In the genomic region with DNA sequence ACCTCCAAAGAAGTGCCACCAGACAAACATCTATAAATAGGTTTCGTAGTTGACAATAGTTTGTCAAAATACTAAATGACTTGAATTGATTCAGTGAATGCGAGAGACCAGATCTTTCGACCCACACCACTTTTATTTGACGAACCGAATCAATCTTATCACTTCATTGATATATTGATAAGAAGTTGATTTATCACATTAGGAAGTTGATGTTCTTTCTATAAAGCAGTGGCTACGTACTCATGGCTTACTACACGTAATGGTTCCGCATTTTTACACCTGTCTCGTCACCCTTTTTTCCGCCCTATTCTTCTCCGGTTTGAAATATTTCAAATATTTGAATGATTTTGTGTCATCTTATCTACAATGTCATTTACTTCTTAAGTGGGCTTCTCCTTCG, we compare ENCODE assay signal across 6 worm cellular contexts.
TF ChIP-seq lines count a peak whose summit lies in the region.

No protein-coding gene starts in this region.

TF ChIP-seq in whole organism, L1 larva, 84 proteins besides CTCF, POLR2A, EP300 and RAD21:
- TF ChIP-seq elt-3 (tag; optimal IDR thresholded peaks at IDR 0.05; lab: Kevin White, UChicago): peak in 1 of 6 experiments; percentile 11
- peak; percentile 50 for TF ChIP-seq elt-2 (tag; optimal IDR thresholded peaks at IDR 0.05; lab: Kevin White, UChicago)
- no peak for TF ChIP-seq mef-2 (tag; optimal IDR thresholded peaks at IDR 0.05; lab: Kevin White, UChicago)
- no peak for TF ChIP-seq unc-86 (tag; optimal IDR thresholded peaks at IDR 0.05; lab: Kevin White, UChicago)
TF ChIP-seq in whole organism, L1 larva: peak in this region for 2.

TF ChIP-seq in whole organism, L2 larva, 48 proteins besides CTCF, POLR2A, EP300 and RAD21:
- TF ChIP-seq fos-1 (tag; optimal IDR thresholded peaks at IDR 0.05; lab: Kevin White, UChicago) (peak; percentile 62), sma-3 (GFP tag; optimal IDR thresholded peaks at IDR 0.05; lab: Kevin White, UChicago) (peak; percentile 18), nhr-10 (tag; optimal IDR thresholded peaks at IDR 0.05; lab: Kevin White, UChicago) (no peak)

TF ChIP-seq in whole organism, L3 larva, 47 proteins besides CTCF, POLR2A, EP300 and RAD21 (continues in another document):
- no peak for TF ChIP-seq tbx-2 (tag; optimal IDR thresholded peaks at IDR 0.05; lab: Kevin White, UChicago)
- no peak for TF ChIP-seq pha-4 (tag; optimal IDR thresholded peaks at IDR 0.05; lab: Kevin White, UChicago)
- no peak for TF ChIP-seq ama-1 (optimal IDR thresholded peaks at IDR 0.05; lab: Kevin White, UChicago)
- no peak for TF ChIP-seq ceh-82 (tag; optimal IDR thresholded peaks at IDR 0.05; lab: Kevin White, UChicago)
- no peak for TF ChIP-seq ceh-16 (tag; optimal IDR thresholded peaks at IDR 0.05; lab: Kevin White, UChicago)
- no peak for TF ChIP-seq nhr-43 (tag; optimal IDR thresholded peaks at IDR 0.05; lab: Kevin White, UChicago; ENCODE audit: poor library complexity, severe bottlenecking)
- no peak for TF ChIP-seq elt-3 (tag; optimal IDR thresholded peaks at IDR 0.05; lab: Kevin White, UChicago)
- no peak for TF ChIP-seq mdl-1 (tag; optimal IDR thresholded peaks at IDR 0.05; lab: Kevin White, UChicago)
- no peak for TF ChIP-seq nfya-1 (tag; optimal IDR thresholded peaks at IDR 0.05; lab: Kevin White, UChicago; ENCODE audit: insufficient read depth)
- TF ChIP-seq snpc-4 (tag; optimal IDR thresholded peaks at IDR 0.05; lab: Kevin White, UChicago): no peak
- TF ChIP-seq lsy-12 (tag; optimal IDR thresholded peaks at IDR 0.05; lab: Kevin White, UChicago): no peak
- TF ChIP-seq pqm-1 (tag; optimal IDR thresholded peaks at IDR 0.05; lab: Kevin White, UChicago): peak; percentile 32
- no peak for TF ChIP-seq R02D3.7 (tag; optimal IDR thresholded peaks at IDR 0.05; lab: Kevin White, UChicago)
- TF ChIP-seq unc-62 (GFP tag; optimal IDR thresholded peaks at IDR 0.05; lab: Kevin White, UChicago): no peak
- TF ChIP-seq fos-1 (tag; optimal IDR thresholded peaks at IDR 0.05; lab: Kevin White, UChicago): no peak
- TF ChIP-seq daf-12 (tag; optimal IDR thresholded peaks at IDR 0.05; lab: Kevin White, UChicago): no peak
- no peak for TF ChIP-seq ztf-4 (tag; optimal IDR thresholded peaks at IDR 0.05; lab: Kevin White, UChicago)
- peak; percentile 11 for TF ChIP-seq nhr-25 (tag; optimal IDR thresholded peaks at IDR 0.05; lab: Kevin White, UChicago)
- peak; percentile 80 for TF ChIP-seq elt-2 (tag; optimal IDR thresholded peaks at IDR 0.05; lab: Kevin White, UChicago)
- no peak for TF ChIP-seq egl-5 (tag; optimal IDR thresholded peaks at IDR 0.05; lab: Kevin White, UChicago)
- no peak for TF ChIP-seq nhr-77 (tag; optimal IDR thresholded peaks at IDR 0.05; lab: Kevin White, UChicago)

TF ChIP-seq in whole organism, L4 larva, 104 proteins besides CTCF, POLR2A, EP300 and RAD21:
- no peak for TF ChIP-seq dmd-9 (GFP tag; IDR thresholded peaks at IDR 0.05; lab: Robert Waterston, UW)
- TF ChIP-seq dve-1 (tag; optimal IDR thresholded peaks at IDR 0.05; lab: Kevin White, UChicago; ENCODE audit: insufficient read depth): peak; percentile 42
- TF ChIP-seq hlh-11 (tag; optimal IDR thresholded peaks at IDR 0.05; lab: Kevin White, UChicago): peak; percentile 6
- TF ChIP-seq vab-7 (GFP tag; IDR thresholded peaks at IDR 0.05; lab: Robert Waterston, UW): no peak
- peak; percentile 63 for TF ChIP-seq pqm-1 (tag; optimal IDR thresholded peaks at IDR 0.05; lab: Kevin White, UChicago)
- peak; percentile 17 for TF ChIP-seq nhr-28 (tag; optimal IDR thresholded peaks at IDR 0.05; lab: Kevin White, UChicago)
- no peak for TF ChIP-seq unc-130 (GFP tag; optimal IDR thresholded peaks at IDR 0.05; lab: Kevin White, UChicago)

TF ChIP-seq in whole organism, late embryonic, 69 proteins besides CTCF, POLR2A, EP300 and RAD21:
- TF ChIP-seq elt-2 (tag; optimal IDR thresholded peaks at IDR 0.05; lab: Kevin White, UChicago): peak; percentile 83
- no peak for TF ChIP-seq ceh-45 (GFP tag; IDR thresholded peaks at IDR 0.05; lab: Robert Waterston, UW)
TF ChIP-seq in whole organism, late embryonic: peak in this region for 1.

TF ChIP-seq in whole organism, young adult, 124 proteins besides CTCF, POLR2A, EP300 and RAD21:
- TF ChIP-seq nhr-80 (tag; optimal IDR thresholded peaks at IDR 0.05; lab: Kevin White, UChicago) (peak; percentile 12), cebp-1 (GFP tag; IDR thresholded peaks at IDR 0.05; lab: Robert Waterston, UW) (no peak), cebp-1 (tag; optimal IDR thresholded peaks at IDR 0.05; lab: Kevin White, UChicago) (no peak), Y53G8AR.9 (GFP tag; conservative IDR thresholded peaks at IDR 0.05; lab: Robert Waterston, UW) (0 out of 2 replicates have a peak, but pooled peaks have one; percentile 12)
TF ChIP-seq in whole organism, young adult: peak in this region for 2.
